Worm (Caenorhabditis elegans): ENCODE data around the gene frm-10.

DNA sequence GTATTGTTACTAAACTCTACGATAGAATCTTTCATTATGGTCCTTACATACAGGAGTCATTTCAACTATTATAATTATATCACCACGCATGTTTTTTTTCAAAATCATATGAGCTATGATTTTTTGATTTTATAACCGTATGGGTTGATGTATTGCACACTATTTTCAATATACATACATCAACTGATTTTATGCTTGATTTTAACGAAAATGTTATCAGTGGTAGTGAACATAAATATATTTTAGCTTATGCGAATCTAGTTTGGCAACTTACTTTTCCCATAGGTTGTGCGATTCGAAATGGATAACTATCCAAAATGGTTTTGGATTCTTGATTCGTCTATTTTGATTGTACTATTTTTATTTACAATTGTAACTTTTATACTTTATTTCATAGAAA lies 39.4 kb upstream of the frm-10 start, which contains the start of gene srv-10:
- TF ChIP-seq nhr-11 (tag; optimal IDR thresholded peaks at IDR 0.05) (no peak), ttx-3 (tag; optimal IDR thresholded peaks at IDR 0.05) (no peak)
